Fruit fly (Drosophila melanogaster) whole organism, pupa: ENCODE measurements around the gene up.

ENCODE experiments used
- CG10348 ChIP-seq: fragments of 200-800 bp; sonication (Bioruptor generic); IDR thresholded peaks from 2 replicates; pipeline ENCODE4 v1.3.6; 2022; ENCODE audit warnings: missing biosample characterization, missing genetic modification characterization
- CG12605 ChIP-seq: fragments of 200-800 bp; sonication (Bioruptor generic); IDR thresholded peaks from 2 replicates; pipeline ENCODE4 v1.3.6; 2022; ENCODE audit warnings: missing biosample characterization, missing genetic modification characterization
- CG13204 ChIP-seq: fragments of 200-800 bp; sonication (Bioruptor generic); optimal IDR thresholded peaks from 2 replicates; lab custom pipeline; 2018; ENCODE audit warnings: missing biosample characterization, mild to moderate bottlenecking, missing genetic modification characterization, moderate library complexity
- CG14655 ChIP-seq: fragments of 200-800 bp; sonication (Bioruptor generic); optimal IDR thresholded peaks from 3 replicates; lab custom pipeline; 2017; ENCODE audit warnings: mild to moderate bottlenecking, missing biosample characterization, missing genetic modification reagents, missing genetic modification characterization
- CG15710 ChIP-seq: fragments of 200-800 bp; sonication (Bioruptor generic); optimal IDR thresholded peaks from 2 replicates; lab custom pipeline; 2018; ENCODE audit warnings: missing biosample characterization, mild to moderate bottlenecking, missing genetic modification characterization, moderate library complexity
- CG17806 ChIP-seq: fragments of 200-800 bp; sonication (Bioruptor generic); optimal IDR thresholded peaks from 2 replicates; lab custom pipeline; 2018; ENCODE audit warnings: missing biosample characterization, mild to moderate bottlenecking, missing genetic modification characterization, moderate library complexity
- CG32121 ChIP-seq: fragments of 200-800 bp; sonication (Bioruptor generic); IDR thresholded peaks from 2 replicates; pipeline ENCODE4 v1.3.6; 2022; ENCODE audit warnings: missing biosample characterization, missing genetic modification characterization
- CG34367 ChIP-seq: fragments of 200-800 bp; sonication (Bioruptor generic); optimal IDR thresholded peaks from 2 replicates; lab custom pipeline; 2018; ENCODE audit warnings: missing biosample characterization, mild to moderate bottlenecking, missing genetic modification characterization
- CG4496 ChIP-seq: fragments of 200-800 bp; sonication (Bioruptor generic); IDR thresholded peaks from 3 replicates; pipeline ENCODE4 v1.3.6; 2022; ENCODE audit warnings: missing biosample characterization, missing genetic modification characterization
- CG8159 ChIP-seq: fragments of 200-800 bp; sonication (Bioruptor generic); optimal IDR thresholded peaks from 3 replicates; lab custom pipeline; 2018; ENCODE audit warnings: missing biosample characterization, mild to moderate bottlenecking, missing genetic modification characterization, moderate library complexity
- CG8301 ChIP-seq: fragments of 200-800 bp; sonication (Bioruptor generic); optimal IDR thresholded peaks from 2 replicates; lab custom pipeline; 2018; ENCODE audit warnings: missing biosample characterization, mild to moderate bottlenecking, missing genetic modification characterization
- CG9948 ChIP-seq: fragments of 200-800 bp; sonication (Bioruptor generic); optimal IDR thresholded peaks from 2 replicates; lab custom pipeline; 2018; ENCODE audit warnings: missing biosample characterization, mild to moderate bottlenecking, missing genetic modification characterization, moderate library complexity
- D1 ChIP-seq: fragments of 200-800 bp; sonication (Bioruptor generic); optimal IDR thresholded peaks from 2 replicates; lab custom pipeline; 2018; ENCODE audit warnings: missing biosample characterization, mild to moderate bottlenecking, missing genetic modification characterization, moderate library complexity
- EcR ChIP-seq: fragments of 200-800 bp; sonication (Bioruptor generic); optimal IDR thresholded peaks from 3 replicates; lab custom pipeline; 2019; ENCODE audit warnings: missing biosample characterization, missing genetic modification characterization, mild to moderate bottlenecking, moderate library complexity, missing genetic modification reagents
- Ets98B ChIP-seq: fragments of 200-800 bp; sonication (Bioruptor generic); IDR thresholded peaks from 2 replicates; pipeline ENCODE4 v1.3.6; 2022; ENCODE audit warnings: missing biosample characterization, missing genetic modification characterization
- Pif1A ChIP-seq: fragments of 200-800 bp; sonication (Bioruptor generic); optimal IDR thresholded peaks from 3 replicates; lab custom pipeline; 2016; ENCODE audit warnings: missing biosample characterization, missing genetic modification characterization
- Pif1B ChIP-seq: fragments of 200-800 bp; sonication (Bioruptor generic); optimal IDR thresholded peaks from 3 replicates; lab custom pipeline; 2016; ENCODE audit warnings: missing biosample characterization, missing genetic modification characterization
- Snoo ChIP-seq: fragments of 200-800 bp; sonication (Bioruptor generic); optimal IDR thresholded peaks from 3 replicates; lab custom pipeline; 2017; ENCODE audit warnings: missing biosample characterization, mild to moderate bottlenecking, missing genetic modification characterization, inconsistent platforms
- fd96Ca ChIP-seq: fragments of 200-800 bp; sonication (Bioruptor generic); IDR thresholded peaks from 3 replicates; pipeline ENCODE4 v1.3.6; 2022; ENCODE audit warnings: missing biosample characterization, missing genetic modification characterization
- gl ChIP-seq: fragments of 200-800 bp; sonication (Bioruptor generic); optimal IDR thresholded peaks from 2 replicates; lab custom pipeline; 2018; ENCODE audit warnings: missing biosample characterization, mild to moderate bottlenecking, missing genetic modification characterization
- rn ChIP-seq: fragments of 200-800 bp; sonication (Bioruptor generic); IDR thresholded peaks from 2 replicates; pipeline ENCODE4 v1.3.6; 2022; ENCODE audit warnings: missing biosample characterization, missing genetic modification characterization

up gene

dm6 chrX:13568841-13569240 lies 33.5 kb downstream of the up start:
- TF ChIP-seq CG12605 (GFP tag; lab: Robert Waterston, UW) (no peak), CG15710 (tag; lab: Kevin White, UChicago) (no peak), EcR (GFP tag; lab: Kevin White, UChicago) (no peak), CG32121 (GFP tag; lab: Robert Waterston, UW) (no peak), D1 (tag; lab: Kevin White, UChicago) (no peak), fd96Ca (GFP tag; lab: Robert Waterston, UW) (no peak), Ets98B (GFP tag; lab: Robert Waterston, UW) (no peak), Snoo (no peak), gl (tag; lab: Kevin White, UChicago) (no peak), CG10348 (GFP tag; lab: Robert Waterston, UW) (no peak), CG4496 (GFP tag; lab: Robert Waterston, UW) (no peak), CG8159 (no peak), rn (GFP tag; lab: Robert Waterston, UW) (no peak), CG8301 (no peak), CG34367 (tag; lab: Kevin White, UChicago) (no peak), Pif1A (GFP tag; lab: Kevin White, UChicago) (no peak)

- TF ChIP-seq CG9948 (tag; lab: Kevin White, UChicago): peak; percentile 14
- no peak for TF ChIP-seq rn (GFP tag; lab: Robert Waterston, UW)
- TF ChIP-seq CG12605 (GFP tag; lab: Robert Waterston, UW): peak; percentile 40; the same call in 1 of the 2 replicates
- TF ChIP-seq Ets98B (GFP tag; lab: Robert Waterston, UW): peak; percentile 25; the same call in 1 of the 2 replicates
- peak; percentile 33 for TF ChIP-seq CG15710 (tag; lab: Kevin White, UChicago)
- TF ChIP-seq CG32121 (GFP tag; lab: Robert Waterston, UW): peak; percentile 34; the same call in 1 of the 2 replicates
- TF ChIP-seq CG13204: no peak
- TF ChIP-seq CG10348 (GFP tag; lab: Robert Waterston, UW): no peak
- no peak for TF ChIP-seq CG34367 (tag; lab: Kevin White, UChicago)
- TF ChIP-seq Pif1B (GFP tag; lab: Kevin White, UChicago): peak; percentile 58
- TF ChIP-seq gl (tag; lab: Kevin White, UChicago): no peak
- TF ChIP-seq CG8301: no peak
- TF ChIP-seq CG17806: peak; percentile 26
- no peak for TF ChIP-seq D1 (tag; lab: Kevin White, UChicago)
- peak; percentile 47 for TF ChIP-seq CG8159
- TF ChIP-seq Snoo: peak; percentile 47
- TF ChIP-seq CG14655 (GFP tag; lab: Kevin White, UChicago): peak; percentile 33
- peak; percentile 67 for TF ChIP-seq Pif1A (GFP tag; lab: Kevin White, UChicago)
- TF ChIP-seq CG4496 (GFP tag; lab: Robert Waterston, UW): peak; percentile 66; the same call in 2 of the 3 replicates
- no peak for TF ChIP-seq EcR (GFP tag; lab: Kevin White, UChicago)
- 0 out of 3 replicates have a peak, but pooled peaks have one; percentile 13 for TF ChIP-seq fd96Ca (GFP tag; lab: Robert Waterston, UW)
These were observed 34.3 kb downstream of the up start for dm6 chrX:13568127-13568526.

- TF ChIP-seq CG14655 (GFP tag; lab: Kevin White, UChicago): peak; percentile 51
- TF ChIP-seq CG12605 (GFP tag; lab: Robert Waterston, UW): no peak
- TF ChIP-seq CG15710 (tag; lab: Kevin White, UChicago): peak; percentile 34
- no peak for TF ChIP-seq CG10348 (GFP tag; lab: Robert Waterston, UW)
- TF ChIP-seq rn (GFP tag; lab: Robert Waterston, UW): no peak
- no peak for TF ChIP-seq CG32121 (GFP tag; lab: Robert Waterston, UW)
- no peak for TF ChIP-seq CG4496 (GFP tag; lab: Robert Waterston, UW)
- TF ChIP-seq Snoo: no peak
- no peak for TF ChIP-seq CG34367 (tag; lab: Kevin White, UChicago)
- TF ChIP-seq CG9948 (tag; lab: Kevin White, UChicago): peak; percentile 14
- peak; percentile 21 for TF ChIP-seq CG8301
- TF ChIP-seq D1 (tag; lab: Kevin White, UChicago): no peak
- no peak for TF ChIP-seq fd96Ca (GFP tag; lab: Robert Waterston, UW)
- TF ChIP-seq gl (tag; lab: Kevin White, UChicago): no peak
- no peak for TF ChIP-seq CG17806
- no peak for TF ChIP-seq EcR (GFP tag; lab: Kevin White, UChicago)
- TF ChIP-seq CG13204: no peak
- peak; percentile 55 for TF ChIP-seq Ets98B (GFP tag; lab: Robert Waterston, UW)
- TF ChIP-seq Pif1B (GFP tag; lab: Kevin White, UChicago): no peak
- TF ChIP-seq CG8159: peak; percentile 13
- no peak for TF ChIP-seq Pif1A (GFP tag; lab: Kevin White, UChicago)
These were observed 36.8 kb downstream of the up start for dm6 chrX:13565490-13566156.

- TF ChIP-seq gl (tag; lab: Kevin White, UChicago): no peak
- no peak for TF ChIP-seq CG8301
- no peak for TF ChIP-seq rn (GFP tag; lab: Robert Waterston, UW)
- TF ChIP-seq CG32121 (GFP tag; lab: Robert Waterston, UW): no peak
- peak; percentile 41; the same call in 2 of the 3 replicates for TF ChIP-seq CG4496 (GFP tag; lab: Robert Waterston, UW)
- TF ChIP-seq Pif1A (GFP tag; lab: Kevin White, UChicago): no peak
- TF ChIP-seq CG17806: no peak
- TF ChIP-seq CG12605 (GFP tag; lab: Robert Waterston, UW): peak; percentile 63; the same call in 1 of the 2 replicates
- TF ChIP-seq CG13204: peak; percentile 23
- TF ChIP-seq EcR (GFP tag; lab: Kevin White, UChicago): peak; percentile 22
- TF ChIP-seq CG8159: no peak
- peak; percentile 15 for TF ChIP-seq Snoo
These were observed 38.6 kb downstream of the up start, which contains the start of the genes CG46311 and Tpst for dm6 chrX:13563483-13564443. TSS of gene CG46311 (plus strand) at chrX:13563823. TSS of gene Tpst (plus strand) at chrX:13563823.
